Fruit fly (Drosophila melanogaster): ENCODE results near the gene tey.

Gene tey

DNA sequence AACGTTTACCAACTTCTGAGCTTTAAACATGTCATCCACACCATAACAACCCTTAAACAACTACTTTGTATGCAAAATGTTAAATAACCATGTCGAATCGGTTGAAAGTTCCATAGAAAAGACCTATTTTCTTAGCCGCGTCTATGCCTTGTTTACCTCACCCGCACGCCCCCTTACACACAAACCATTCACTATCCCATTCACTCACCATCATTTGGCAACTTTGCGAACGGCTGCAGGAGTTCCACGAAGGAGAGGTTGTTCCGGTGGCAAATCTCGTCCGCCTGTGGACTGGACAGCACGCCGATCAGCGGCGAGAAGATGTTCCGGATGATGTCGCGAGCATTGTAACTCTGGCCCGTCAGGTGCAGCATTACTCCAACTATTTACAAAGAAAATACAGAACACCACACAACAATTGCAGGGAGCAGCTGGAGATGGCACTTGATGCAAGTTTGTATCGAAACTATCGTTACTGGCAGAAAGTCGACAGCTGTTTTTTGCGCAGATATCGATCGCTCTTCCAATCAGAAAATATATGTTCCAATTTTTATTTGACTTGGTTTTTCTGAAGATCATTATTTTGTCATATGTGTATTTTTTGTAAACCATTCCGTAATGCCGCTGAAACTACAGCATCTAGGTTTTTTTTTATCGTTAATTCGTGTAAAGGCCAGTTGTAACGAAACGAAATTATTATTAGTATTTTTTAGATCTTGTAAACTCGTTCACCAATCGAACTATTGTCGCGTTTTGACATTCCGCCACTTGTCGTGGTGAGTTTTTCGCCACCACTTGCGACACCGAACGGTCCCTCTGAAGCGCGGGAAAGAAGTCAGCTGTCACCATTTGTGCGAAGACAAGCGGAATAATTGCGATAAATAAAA lies 45.6 kb downstream of the tey start, which contains the start of gene asf1 (continued):
- no peak for TF ChIP-seq Neu2 (GFP tag; optimal IDR thresholded peaks at IDR 0.05; ENCODE audit: borderline replicate concordance)
- TF ChIP-seq CG34224 (GFP tag; IDR thresholded peaks at IDR 0.05; ENCODE audit: partially characterized antibody), result peak; percentile 72
- TF ChIP-seq BEAF-32 (GFP tag; optimal IDR thresholded peaks at IDR 0.05), result peak; percentile 88
- peak; percentile 75 for TF ChIP-seq CG2116 (GFP tag; optimal IDR thresholded peaks at IDR 0.05)
- peak; percentile 12 for TF ChIP-seq Myb (GFP tag; optimal IDR thresholded peaks at IDR 0.05)
- no peak for TF ChIP-seq luna (GFP tag; optimal IDR thresholded peaks at IDR 0.05)
- TF ChIP-seq shn (GFP tag; optimal IDR thresholded peaks at IDR 0.05), result no peak
- TF ChIP-seq Oli (tag; optimal IDR thresholded peaks at IDR 0.05), result no peak
- TF ChIP-seq nmo (GFP tag; optimal IDR thresholded peaks at IDR 0.05), result peak; percentile 60
- no peak for TF ChIP-seq Mrtf (GFP tag; IDR thresholded peaks at IDR 0.05)
- TF ChIP-seq gcm2 (GFP tag; optimal IDR thresholded peaks at IDR 0.05), result no peak
- TF ChIP-seq CoRest (tag; optimal IDR thresholded peaks at IDR 0.05), result peak; percentile 31
- peak; percentile 73 for TF ChIP-seq unc-4 (GFP tag; IDR thresholded peaks at IDR 0.05; ENCODE audit: partially characterized antibody)
- TF ChIP-seq Bgb (GFP tag; IDR thresholded peaks at IDR 0.05; ENCODE audit: partially characterized antibody), result peak; percentile 75
- TF ChIP-seq tup (GFP tag; optimal IDR thresholded peaks at IDR 0.05), result no peak
- TF ChIP-seq CG32772 (GFP tag; IDR thresholded peaks at IDR 0.05), result no peak
- no peak for TF ChIP-seq Ssrp (tag; optimal IDR thresholded peaks at IDR 0.05)
- TF ChIP-seq Six4 (GFP tag; optimal IDR thresholded peaks at IDR 0.05), result no peak
- TF ChIP-seq lmd (GFP tag; IDR thresholded peaks at IDR 0.05), result no peak
- no peak for TF ChIP-seq Max (GFP tag; optimal IDR thresholded peaks at IDR 0.05)
- TF ChIP-seq gfzf (GFP tag; optimal IDR thresholded peaks at IDR 0.05), result peak; percentile 85
- TF ChIP-seq ci (GFP tag; IDR thresholded peaks at IDR 0.05), result no peak
- no peak for TF ChIP-seq CG17328 (GFP tag; IDR thresholded peaks at IDR 0.05)
- no peak for TF ChIP-seq Bdp1 (GFP tag; optimal IDR thresholded peaks at IDR 0.05)
- TF ChIP-seq org-1 (GFP tag; optimal IDR thresholded peaks at IDR 0.05), result no peak
- TF ChIP-seq dmrt99B (tag; optimal IDR thresholded peaks at IDR 0.05), result no peak
- no peak for TF ChIP-seq D19A (tag; optimal IDR thresholded peaks at IDR 0.05)
- TF ChIP-seq trh (GFP tag; optimal IDR thresholded peaks at IDR 0.05), result no peak
- no peak for TF ChIP-seq fru (optimal IDR thresholded peaks at IDR 0.05)
- no peak for TF ChIP-seq psq (GFP tag; optimal IDR thresholded peaks at IDR 0.05)
- TF ChIP-seq CG3065 (GFP tag; optimal IDR thresholded peaks at IDR 0.05), result no peak
- 0 out of 2 replicates have a peak, but pooled peaks have one; percentile 7 for TF ChIP-seq ranshi (GFP tag; IDR thresholded peaks at IDR 0.05)
- no peak for TF ChIP-seq CG1024 (GFP tag; IDR thresholded peaks at IDR 0.05)
- no peak for TF ChIP-seq run (tag; optimal IDR thresholded peaks at IDR 0.05)
- no peak for TF ChIP-seq CG10274 (GFP tag; optimal IDR thresholded peaks at IDR 0.05)
- TF ChIP-seq Nf-YB (GFP tag; optimal IDR thresholded peaks at IDR 0.05), result no peak
- TF ChIP-seq CG13287 (GFP tag; IDR thresholded peaks at IDR 0.05; ENCODE audit: partially characterized antibody), result peak; percentile 82
- TF ChIP-seq tap (tag; optimal IDR thresholded peaks at IDR 0.05), result no peak
- no peak for TF ChIP-seq CG6854 (GFP tag; optimal IDR thresholded peaks at IDR 0.05)
- TF ChIP-seq Spps (tag; optimal IDR thresholded peaks at IDR 0.05), result no peak
- TF ChIP-seq knrl (GFP tag; IDR thresholded peaks at IDR 0.05; ENCODE audit: partially characterized antibody), result peak; percentile 76
- TF ChIP-seq lbe (GFP tag; optimal IDR thresholded peaks at IDR 0.05), result no peak
- no peak for TF ChIP-seq grn (GFP tag; optimal IDR thresholded peaks at IDR 0.05)
- no peak for TF ChIP-seq B-H2 (GFP tag; optimal IDR thresholded peaks at IDR 0.05)
- TF ChIP-seq jigr1 (GFP tag; IDR thresholded peaks at IDR 0.05), result no peak
- TF ChIP-seq CG17359 (tag; optimal IDR thresholded peaks at IDR 0.05), result no peak
- no peak for TF ChIP-seq Dek (tag; optimal IDR thresholded peaks at IDR 0.05)
- no peak for TF ChIP-seq Blimp-1 (GFP tag; optimal IDR thresholded peaks at IDR 0.05)
- no peak for TF ChIP-seq Adf1 (GFP tag; IDR thresholded peaks at IDR 0.05)
- no peak for TF ChIP-seq CG8478 (optimal IDR thresholded peaks at IDR 0.05)
